Fruit fly (Drosophila melanogaster) whole organism, wandering third instar larva: ENCODE results near the gene CG7806.
A peak's percentile ranks its signal among the peaks of the same experiment; 100 is the strongest.

ENCODE experiments used
- h ChIP-seq: fragments of 200-800 bp; sonication (Bioruptor generic); optimal IDR thresholded peaks from 3 replicates; lab custom pipeline; 2016; ENCODE audit warnings: missing biosample characterization, mild to moderate bottlenecking, missing genetic modification characterization
- lola ChIP-seq: fragments of >200 bp; optimal IDR thresholded peaks from 2 replicates; lab custom pipeline; 2017; ENCODE audit warnings: missing biosample characterization, missing genetic modification characterization
- rgr ChIP-seq: fragments of 200-800 bp; sonication (Bioruptor generic); optimal IDR thresholded peaks from 3 replicates; lab custom pipeline; 2016; ENCODE audit warnings: missing biosample characterization, mild to moderate bottlenecking, missing genetic modification characterization

dm6 chr2L:8284913-8285619, 26.1 kb upstream of the CG7806 start:
- peak; percentile 7 for TF ChIP-seq h
- TF ChIP-seq rgr = no peak
- TF ChIP-seq lola (GFP tag; lab: Kevin White, UChicago) = no peak
